Worm (Caenorhabditis elegans) whole organism, L4 larva: ENCODE results near the gene R09E10.8.
A peak's percentile ranks its signal among the peaks of the same experiment; 100 is the strongest.

Experiments used
- D1046.2 ChIP-seq: fragments of 200-800 bp; sonication (Bioruptor generic); IDR thresholded peaks from 2 replicates; pipeline ENCODE4 v1.3.6; 2022; ENCODE audit warnings: missing genetic modification characterization, missing compliant biosample characterization
- F26F4.8 ChIP-seq: fragments of 200-800 bp; sonication (Bioruptor generic); conservative IDR thresholded peaks from 2 replicates; pipeline ENCODE4 v1.3.6; 2022; ENCODE audit warnings: missing genetic modification characterization, missing compliant biosample characterization
- F44E2.7 ChIP-seq: fragments of 200-800 bp; sonication (Bioruptor generic); IDR thresholded peaks from 2 replicates; pipeline ENCODE4 v2.1.2; 2022; ENCODE audit warnings: missing genetic modification characterization, missing compliant biosample characterization
- R02D3.7 ChIP-seq: fragments of 150-350 bp; sonication (generic microtip); optimal IDR thresholded peaks from 3 replicates; lab custom pipeline; 2014; ENCODE audit warnings: missing biosample characterization, missing genetic modification characterization
- ZK337.2 ChIP-seq: fragments of 200-800 bp; sonication (Bioruptor generic); IDR thresholded peaks from 2 replicates; pipeline ENCODE4 v1.3.6; 2022; ENCODE audit warnings: missing genetic modification reagents, missing genetic modification characterization, missing compliant biosample characterization
- ceh-82 ChIP-seq: sonication (generic microtip); optimal IDR thresholded peaks from 2 replicates; lab custom pipeline; 2017; ENCODE audit warnings: missing biosample characterization, missing genetic modification characterization
- daf-16 ChIP-seq, 3 experiments: sonication (generic microtip); optimal IDR thresholded peaks; 2 replicates each; lab custom pipeline; 2016 to 2017; ENCODE audit warnings: missing genetic modification characterization in 3 of 3, missing genetic modification reagents in 3 of 3, mild to moderate bottlenecking in 2 of 3, missing compliant biosample characterization in 2 of 3, missing biosample characterization in 1 of 3, moderate library complexity in 1 of 3
- daf-8 ChIP-seq: fragments of 200-800 bp; sonication (Bioruptor generic); IDR thresholded peaks from 2 replicates; pipeline ENCODE4 v1.3.6; 2022; ENCODE audit warnings: missing genetic modification characterization, missing compliant biosample characterization
- dmd-6 ChIP-seq: fragments of 200-800 bp; sonication (Bioruptor generic); IDR thresholded peaks from 2 replicates; pipeline ENCODE4 v1.3.6; 2022; ENCODE audit warnings: missing genetic modification reagents, missing genetic modification characterization, missing compliant biosample characterization
- dmd-8 ChIP-seq: fragments of 200-800 bp; sonication (Bioruptor generic); IDR thresholded peaks from 2 replicates; pipeline ENCODE4 v1.3.6; 2022; ENCODE audit warnings: missing genetic modification characterization, missing compliant biosample characterization
- hlh-11 ChIP-seq: fragments of 200-800 bp; sonication (Bioruptor generic); optimal IDR thresholded peaks from 2 replicates; lab custom pipeline; 2018; ENCODE audit warnings: mild to moderate bottlenecking, missing genetic modification characterization, missing compliant biosample characterization
- jun-1 ChIP-seq: fragments of 150-350 bp; optimal IDR thresholded peaks from 2 replicates; lab custom pipeline; 2014; ENCODE audit warnings: missing biosample characterization, missing genetic modification reagents, missing genetic modification characterization
- lim-7 ChIP-seq: fragments of 200-800 bp; sonication (Bioruptor generic); IDR thresholded peaks from 2 replicates; pipeline ENCODE4 v1.3.6; 2022; ENCODE audit warnings: missing genetic modification characterization, missing compliant biosample characterization
- lin-13 ChIP-seq: fragments of 150-350 bp; optimal IDR thresholded peaks from 2 replicates; lab custom pipeline; 2014; ENCODE audit warnings: missing biosample characterization, missing genetic modification reagents, missing genetic modification characterization
- lin-38 ChIP-seq: fragments of 200-800 bp; sonication (Bioruptor generic); IDR thresholded peaks from 2 replicates; pipeline ENCODE4 v1.3.6; 2022; ENCODE audit warnings: missing genetic modification reagents, missing genetic modification characterization, missing compliant biosample characterization
- madf-5 ChIP-seq, 2 experiments: fragments of 200-800 bp; sonication (Bioruptor generic); IDR thresholded peaks; 2 replicates each; pipeline ENCODE4 v1.3.6; 2022; ENCODE audit warnings: missing compliant biosample characterization in 2 of 2, missing genetic modification characterization in 2 of 2
- mes-2 ChIP-seq: sonication (generic microtip); optimal IDR thresholded peaks from 2 replicates; lab custom pipeline; 2016; ENCODE audit warnings: missing genotype, mild to moderate bottlenecking, missing genetic modification characterization, missing compliant biosample characterization; ENCODE audit not compliant: poor library complexity, severe bottlenecking
- mxl-3 ChIP-seq: fragments of 200-800 bp; sonication (Bioruptor generic); optimal IDR thresholded peaks from 2 replicates; lab custom pipeline; 2018; ENCODE audit warnings: mild to moderate bottlenecking, missing genetic modification characterization, missing compliant biosample characterization
- nhr-28 ChIP-seq: fragments of 150-350 bp; optimal IDR thresholded peaks from 2 replicates; lab custom pipeline; 2014; ENCODE audit warnings: missing biosample characterization, missing genetic modification characterization
- nhr-41 ChIP-seq: fragments of 200-800 bp; sonication (Bioruptor generic); IDR thresholded peaks from 2 replicates; pipeline ENCODE4 v1.3.6; 2022; ENCODE audit warnings: missing genetic modification reagents, missing genetic modification characterization, missing compliant biosample characterization
- nhr-42 ChIP-seq: fragments of 200-800 bp; sonication (Bioruptor generic); IDR thresholded peaks from 2 replicates; pipeline ENCODE4 v1.3.6; 2022; ENCODE audit warnings: missing genetic modification characterization, missing compliant biosample characterization
- nhr-48 ChIP-seq: sonication (generic microtip); optimal IDR thresholded peaks from 2 replicates; lab custom pipeline; 2016; ENCODE audit warnings: mild to moderate bottlenecking, missing genetic modification characterization, missing compliant biosample characterization
- set-16 ChIP-seq: fragments of 200-800 bp; sonication (Bioruptor generic); IDR thresholded peaks from 2 replicates; pipeline ENCODE4 v1.3.6; 2022; ENCODE audit warnings: missing genetic modification reagents, missing genetic modification characterization, missing compliant biosample characterization
- snpc-1.2 ChIP-seq: fragments of 200-800 bp; sonication (Bioruptor generic); IDR thresholded peaks from 2 replicates; pipeline ENCODE4 v1.3.6; 2022; ENCODE audit warnings: missing genetic modification reagents, missing genetic modification characterization, missing compliant biosample characterization
- zfp-2 ChIP-seq: sonication (generic microtip); optimal IDR thresholded peaks from 2 replicates; lab custom pipeline; 2016; ENCODE audit warnings: mild to moderate bottlenecking, missing genetic modification characterization, missing compliant biosample characterization

Gene R09E10.8

DNA sequence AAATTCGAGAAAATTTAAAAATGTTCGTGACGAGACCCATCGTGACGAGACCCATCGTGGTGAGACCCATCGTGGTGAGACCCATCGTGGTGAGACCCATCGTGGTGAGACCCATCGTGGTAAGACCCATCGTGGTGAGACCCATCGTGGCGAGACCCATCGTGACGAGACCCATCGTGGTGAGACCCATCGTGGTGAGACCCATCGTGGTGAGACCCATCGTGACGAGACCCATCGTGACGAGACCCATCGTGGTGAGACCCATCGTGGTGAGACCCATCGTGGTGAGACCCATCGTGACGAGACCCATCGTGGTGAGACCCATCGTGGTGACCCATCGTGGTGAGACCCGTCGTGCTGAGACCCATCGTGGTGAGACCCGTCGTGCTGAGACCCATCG is 47.3 kb downstream of the R09E10.8 start:
- peak in 1 of 2 experiments; percentile 85; a peak in 2 of 4 replicates for TF ChIP-seq madf-5 (GFP tag; IDR thresholded peaks at IDR 0.05; lab: Robert Waterston, UW)
- 0 out of 2 replicates have a peak, but pooled peaks have one; percentile 30 for TF ChIP-seq D1046.2 (GFP tag; lab: Robert Waterston, UW)
- TF ChIP-seq lim-7, result peak; percentile 66; the same call in 1 of the 2 replicates
- 0 out of 2 replicates have a peak, but pooled peaks have one; percentile 17 for TF ChIP-seq ZK337.2 (GFP tag; lab: Robert Waterston, UW)
- 0 out of 2 replicates have a peak, but pooled peaks have one; percentile 54 for TF ChIP-seq F26F4.8
- 0 out of 2 replicates have a peak, but pooled peaks have one; percentile 9 for TF ChIP-seq nhr-42
- peak; percentile 59; the same call in 1 of the 2 replicates for TF ChIP-seq snpc-1.2 (GFP tag; lab: Robert Waterston, UW)
- TF ChIP-seq set-16 (GFP tag; lab: Robert Waterston, UW), result peak; percentile 75

ce11 chrIV:10261061-10261460 is 49.2 kb downstream of the R09E10.8 start:
- TF ChIP-seq R02D3.7 (tag; lab: Kevin White, UChicago), result no peak
- TF ChIP-seq jun-1 (tag; lab: Kevin White, UChicago), result no peak
- no peak for TF ChIP-seq dmd-6 (GFP tag; lab: Robert Waterston, UW)
- TF ChIP-seq nhr-48 (tag; lab: Kevin White, UChicago), result peak; percentile 38
- TF ChIP-seq daf-16 (GFP tag; optimal IDR thresholded peaks at IDR 0.05; lab: Kevin White, UChicago), result no peak
- TF ChIP-seq daf-16 (tag; optimal IDR thresholded peaks at IDR 0.05; lab: Kevin White, UChicago), result no peak
- no peak for TF ChIP-seq lin-13
- no peak for TF ChIP-seq lin-38
- no peak for TF ChIP-seq daf-8 (GFP tag; lab: Robert Waterston, UW)
- TF ChIP-seq F44E2.7 (GFP tag; lab: Robert Waterston, UW), result no peak
- no peak for TF ChIP-seq zfp-2 (tag; lab: Kevin White, UChicago)
- TF ChIP-seq set-16 (GFP tag; lab: Robert Waterston, UW), result no peak
- TF ChIP-seq dmd-8 (GFP tag; lab: Robert Waterston, UW), result no peak
- TF ChIP-seq mes-2 (tag; lab: Kevin White, UChicago), result no peak
- TF ChIP-seq nhr-41 (GFP tag; lab: Robert Waterston, UW), result no peak
- peak; percentile 29 for TF ChIP-seq hlh-11 (tag; lab: Kevin White, UChicago)
- TF ChIP-seq ceh-82 (tag; lab: Kevin White, UChicago), result no peak
- no peak for TF ChIP-seq D1046.2 (GFP tag; lab: Robert Waterston, UW)
- peak; percentile 22 for TF ChIP-seq nhr-28 (tag; lab: Kevin White, UChicago)
- peak; percentile 18 for TF ChIP-seq mxl-3 (GFP tag; lab: Kevin White, UChicago)
